Fruit fly (Drosophila melanogaster) whole organism, embryonic: ENCODE data around the gene Cpr67Fa2.

Source experiments
- Abd-B ChIP-seq: fragments of 200-800 bp; sonication (Bioruptor generic); optimal IDR thresholded peaks from 2 replicates; lab custom pipeline; 2018; ENCODE audit warnings: missing biosample characterization, mild to moderate bottlenecking, missing genetic modification characterization, moderate library complexity
- Asciz ChIP-seq: fragments of 200-800 bp; sonication (Bioruptor generic); optimal IDR thresholded peaks from 2 replicates; lab custom pipeline; 2017; ENCODE audit warnings: missing biosample characterization, mild to moderate bottlenecking, missing genetic modification characterization, missing genetic modification reagents
- CG10565 ChIP-seq: fragments of 200-800 bp; sonication (Bioruptor generic); optimal IDR thresholded peaks from 3 replicates; lab custom pipeline; 2016; ENCODE audit warnings: missing biosample characterization, mild to moderate bottlenecking, missing genetic modification characterization
- CG11085 ChIP-seq: fragments of 200-800 bp; sonication (Bioruptor generic); IDR thresholded peaks from 2 replicates; pipeline ENCODE4 v1.3.6; 2022; ENCODE audit warnings: missing biosample characterization, missing genetic modification characterization
- CG11247 ChIP-seq: fragments of 200-800 bp; sonication (Bioruptor generic); IDR thresholded peaks from 2 replicates; pipeline ENCODE4 v1.3.6; 2022; ENCODE audit warnings: missing biosample characterization, missing genetic modification characterization
- CG11696 ChIP-seq: fragments of 200-800 bp; sonication (Bioruptor generic); IDR thresholded peaks from 2 replicates; pipeline ENCODE4 v1.3.6; 2022; ENCODE audit warnings: missing biosample characterization, missing genetic modification characterization
- CG12391 ChIP-seq: fragments of 200-800 bp; sonication (Bioruptor generic); optimal IDR thresholded peaks from 3 replicates; lab custom pipeline; 2018; ENCODE audit warnings: missing biosample characterization, mild to moderate bottlenecking, missing genetic modification characterization, moderate library complexity
- CG15073 ChIP-seq: fragments of 200-800 bp; sonication (Bioruptor generic); optimal IDR thresholded peaks from 2 replicates; lab custom pipeline; 2016; ENCODE audit warnings: missing biosample characterization, missing genetic modification characterization
- CG16815 ChIP-seq: fragments of 200-800 bp; sonication (Bioruptor generic); optimal IDR thresholded peaks from 3 replicates; lab custom pipeline; 2017; ENCODE audit warnings: missing biosample characterization, mild to moderate bottlenecking, missing genetic modification characterization
- CG17328 ChIP-seq: fragments of 200-800 bp; sonication (Bioruptor generic); IDR thresholded peaks from 2 replicates; pipeline ENCODE4 v1.3.6; 2022; ENCODE audit warnings: missing biosample characterization, missing genetic modification characterization
- CG18599 ChIP-seq: fragments of 200-800 bp; sonication (Bioruptor generic); optimal IDR thresholded peaks from 3 replicates; lab custom pipeline; 2017; ENCODE audit warnings: missing biosample characterization, missing genetic modification characterization, mild to moderate bottlenecking, moderate library complexity, missing genetic modification reagents
- CG18619 ChIP-seq: fragments of 200-800 bp; sonication (Bioruptor generic); optimal IDR thresholded peaks from 3 replicates; lab custom pipeline; 2017; ENCODE audit warnings: missing biosample characterization, mild to moderate bottlenecking, missing genetic modification characterization
- CG2202 ChIP-seq: fragments of 200-800 bp; sonication (Bioruptor generic); optimal IDR thresholded peaks from 2 replicates; lab custom pipeline; 2018; ENCODE audit warnings: missing biosample characterization, mild to moderate bottlenecking, missing genetic modification characterization
- CG2678 ChIP-seq: fragments of 200-800 bp; sonication (Bioruptor generic); optimal IDR thresholded peaks from 3 replicates; lab custom pipeline; 2019; ENCODE audit warnings: missing biosample characterization, mild to moderate bottlenecking, missing genetic modification characterization, moderate library complexity
- CG31388 ChIP-seq: fragments of 200-800 bp; sonication (Bioruptor generic); optimal IDR thresholded peaks from 2 replicates; lab custom pipeline; 2016; ENCODE audit warnings: missing biosample characterization, missing genetic modification characterization
- CG6683 ChIP-seq: fragments of 200-800 bp; sonication (Bioruptor generic); optimal IDR thresholded peaks from 2 replicates; lab custom pipeline; 2017; ENCODE audit warnings: missing biosample characterization, mild to moderate bottlenecking, missing genetic modification characterization, missing genetic modification reagents
- CG6765 ChIP-seq: fragments of 200-800 bp; sonication (Bioruptor generic); optimal IDR thresholded peaks from 3 replicates; lab custom pipeline; 2017; ENCODE audit warnings: missing biosample characterization, mild to moderate bottlenecking, missing genetic modification characterization
- CG8290 ChIP-seq, 3 experiments: fragments of 200-800 bp; sonication (Bioruptor generic); optimal IDR thresholded peaks; 2 replicates each; lab custom pipeline; 2016 to 2019; ENCODE audit warnings: missing biosample characterization in 3 of 3, missing genetic modification characterization in 3 of 3, mild to moderate bottlenecking in 2 of 3, moderate library complexity in 1 of 3
- CG9215 ChIP-seq: fragments of 200-800 bp; sonication (Bioruptor generic); IDR thresholded peaks from 2 replicates; pipeline ENCODE4 v1.3.6; 2022; ENCODE audit warnings: missing biosample characterization, missing genetic modification characterization
- D19A ChIP-seq: fragments of 200-800 bp; optimal IDR thresholded peaks from 3 replicates; lab custom pipeline; 2019; ENCODE audit warnings: missing biosample characterization, mild to moderate bottlenecking, missing genetic modification characterization, moderate library complexity
- Dbx ChIP-seq: fragments of 200-800 bp; sonication (Bioruptor generic); IDR thresholded peaks from 3 replicates; pipeline ENCODE4 v1.3.6; 2022; ENCODE audit warnings: missing biosample characterization, missing genetic modification characterization
- Dip3 ChIP-seq: fragments of 200-800 bp; sonication (Bioruptor generic); optimal IDR thresholded peaks from 3 replicates; lab custom pipeline; 2016; ENCODE audit warnings: missing biosample characterization, missing genetic modification characterization
- Dll ChIP-seq: fragments of 200-800 bp; sonication (Bioruptor generic); IDR thresholded peaks from 4 replicates; pipeline ENCODE4 v1.3.6; 2022; ENCODE audit warnings: missing biosample characterization, missing genetic modification characterization; ENCODE audit not compliant: partially characterized antibody
- Ets65A ChIP-seq: fragments of 200-800 bp; sonication (Bioruptor generic); peaks from one replicate; lab custom pipeline; 2016; ENCODE audit warnings: missing biosample characterization, missing genetic modification characterization
- H15 ChIP-seq: fragments of 200-800 bp; sonication (Bioruptor generic); IDR thresholded peaks from 3 replicates; pipeline ENCODE4 v1.3.6; 2022; ENCODE audit warnings: missing biosample characterization, missing genetic modification characterization
- Hey ChIP-seq: fragments of 200-800 bp; sonication (Bioruptor generic); optimal IDR thresholded peaks from 3 replicates; lab custom pipeline; 2018; ENCODE audit warnings: missing biosample characterization, mild to moderate bottlenecking, missing genetic modification characterization
- HmgZ ChIP-seq: fragments of 200-800 bp; sonication (Bioruptor generic); optimal IDR thresholded peaks from 2 replicates; lab custom pipeline; 2018; ENCODE audit warnings: missing biosample characterization, mild to moderate bottlenecking, missing genetic modification characterization
- Myb ChIP-seq: fragments of 200-800 bp; sonication (Bioruptor generic); optimal IDR thresholded peaks from 2 replicates; lab custom pipeline; 2016; ENCODE audit warnings: missing biosample characterization, missing genetic modification characterization
- NK7.1 ChIP-seq: fragments of 200-800 bp; sonication (Bioruptor generic); optimal IDR thresholded peaks from 3 replicates; lab custom pipeline; 2016; ENCODE audit warnings: missing biosample characterization, missing genetic modification characterization
- Ptx1 ChIP-seq: fragments of 200-800 bp; sonication (Bioruptor generic); IDR thresholded peaks from 2 replicates; pipeline ENCODE4 v1.3.6; 2022; ENCODE audit warnings: missing biosample characterization, missing genetic modification characterization
- bab2 ChIP-seq: fragments of 200-800 bp; sonication (Bioruptor generic); optimal IDR thresholded peaks from 2 replicates; lab custom pipeline; 2016; ENCODE audit warnings: missing biosample characterization, missing genetic modification characterization
- bbx ChIP-seq: fragments of 200-800 bp; sonication (Bioruptor generic); IDR thresholded peaks from 2 replicates; pipeline ENCODE4 v1.3.6; 2022; ENCODE audit warnings: missing biosample characterization, missing genetic modification characterization; ENCODE audit not compliant: partially characterized antibody
- en ChIP-seq: fragments of 200-800 bp; sonication (Bioruptor generic); optimal IDR thresholded peaks from 2 replicates; lab custom pipeline; 2016; ENCODE audit warnings: missing biosample characterization, missing genetic modification characterization
- grau ChIP-seq: fragments of 200-800 bp; optimal IDR thresholded peaks from 3 replicates; lab custom pipeline; 2019; ENCODE audit warnings: missing biosample characterization, mild to moderate bottlenecking, missing genetic modification characterization, moderate library complexity
- gsb-n ChIP-seq: fragments of 200-800 bp; sonication (Bioruptor generic); optimal IDR thresholded peaks from 3 replicates; lab custom pipeline; 2018; ENCODE audit warnings: missing biosample characterization, mild to moderate bottlenecking, missing genetic modification characterization
- hkb ChIP-seq, 2 experiments: fragments of 200-800 bp in 1 of 2; fragments of >200 bp in 1 of 2; sonication (Bioruptor generic) in 1 of 2; IDR thresholded peaks in 1 of 2; optimal IDR thresholded peaks in 1 of 2; 2 replicates each; pipeline versions ENCODE4 v1.3.6 to Lab custom; 2017 to 2022; ENCODE audit warnings: missing biosample characterization in 1 of 2, missing genetic modification characterization in 1 of 2
- ind ChIP-seq: fragments of 200-800 bp; sonication (Bioruptor generic); optimal IDR thresholded peaks from 3 replicates; lab custom pipeline; 2016; ENCODE audit warnings: missing biosample characterization, missing genetic modification characterization
- ken ChIP-seq: fragments of 200-800 bp; sonication (Bioruptor generic); IDR thresholded peaks from 3 replicates; pipeline ENCODE4 v1.3.6; 2022; ENCODE audit warnings: missing biosample characterization, missing genetic modification characterization
- kni ChIP-seq: fragments of 200-800 bp; sonication (Bioruptor generic); optimal IDR thresholded peaks from 3 replicates; lab custom pipeline; 2017; ENCODE audit warnings: mild to moderate bottlenecking, missing biosample characterization, missing genetic modification reagents, missing genetic modification characterization
- lilli ChIP-seq: fragments of 200-800 bp; sonication (Bioruptor generic); optimal IDR thresholded peaks from 3 replicates; lab custom pipeline; 2016; ENCODE audit warnings: missing biosample characterization, missing genetic modification characterization
- luna ChIP-seq: fragments of 200-800 bp; sonication (Bioruptor generic); optimal IDR thresholded peaks from 2 replicates; lab custom pipeline; 2016; ENCODE audit warnings: missing biosample characterization, missing genetic modification characterization
- pros ChIP-seq: fragments of 200-800 bp; sonication (Bioruptor generic); optimal IDR thresholded peaks from 3 replicates; lab custom pipeline; 2019; ENCODE audit warnings: missing biosample characterization, mild to moderate bottlenecking, missing genetic modification characterization, moderate library complexity
- salm ChIP-seq: fragments of 200-800 bp; sonication (Bioruptor generic); optimal IDR thresholded peaks from 2 replicates; lab custom pipeline; 2018; ENCODE audit warnings: missing biosample characterization, mild to moderate bottlenecking, missing genetic modification characterization
- sisA ChIP-seq: fragments of 200-800 bp; sonication (Bioruptor generic); IDR thresholded peaks from 2 replicates; pipeline ENCODE4 v1.3.6; 2022; ENCODE audit warnings: missing biosample characterization, missing genetic modification characterization
- sna ChIP-seq: fragments of 200-800 bp; sonication (Bioruptor generic); IDR thresholded peaks from 2 replicates; pipeline ENCODE4 v1.3.6; 2022; ENCODE audit warnings: missing biosample characterization, missing genetic modification characterization; ENCODE audit not compliant: partially characterized antibody
- twi ChIP-seq: fragments of 200-800 bp; optimal IDR thresholded peaks from 2 replicates; lab custom pipeline; 2019; ENCODE audit warnings: missing biosample characterization, mild to moderate bottlenecking, missing genetic modification characterization, moderate library complexity
- zf30C ChIP-seq: fragments of 200-800 bp; sonication (Bioruptor generic); optimal IDR thresholded peaks from 3 replicates; lab custom pipeline; 2018; ENCODE audit warnings: missing biosample characterization, mild to moderate bottlenecking, missing genetic modification characterization

Cpr67Fa2 gene

DNA sequence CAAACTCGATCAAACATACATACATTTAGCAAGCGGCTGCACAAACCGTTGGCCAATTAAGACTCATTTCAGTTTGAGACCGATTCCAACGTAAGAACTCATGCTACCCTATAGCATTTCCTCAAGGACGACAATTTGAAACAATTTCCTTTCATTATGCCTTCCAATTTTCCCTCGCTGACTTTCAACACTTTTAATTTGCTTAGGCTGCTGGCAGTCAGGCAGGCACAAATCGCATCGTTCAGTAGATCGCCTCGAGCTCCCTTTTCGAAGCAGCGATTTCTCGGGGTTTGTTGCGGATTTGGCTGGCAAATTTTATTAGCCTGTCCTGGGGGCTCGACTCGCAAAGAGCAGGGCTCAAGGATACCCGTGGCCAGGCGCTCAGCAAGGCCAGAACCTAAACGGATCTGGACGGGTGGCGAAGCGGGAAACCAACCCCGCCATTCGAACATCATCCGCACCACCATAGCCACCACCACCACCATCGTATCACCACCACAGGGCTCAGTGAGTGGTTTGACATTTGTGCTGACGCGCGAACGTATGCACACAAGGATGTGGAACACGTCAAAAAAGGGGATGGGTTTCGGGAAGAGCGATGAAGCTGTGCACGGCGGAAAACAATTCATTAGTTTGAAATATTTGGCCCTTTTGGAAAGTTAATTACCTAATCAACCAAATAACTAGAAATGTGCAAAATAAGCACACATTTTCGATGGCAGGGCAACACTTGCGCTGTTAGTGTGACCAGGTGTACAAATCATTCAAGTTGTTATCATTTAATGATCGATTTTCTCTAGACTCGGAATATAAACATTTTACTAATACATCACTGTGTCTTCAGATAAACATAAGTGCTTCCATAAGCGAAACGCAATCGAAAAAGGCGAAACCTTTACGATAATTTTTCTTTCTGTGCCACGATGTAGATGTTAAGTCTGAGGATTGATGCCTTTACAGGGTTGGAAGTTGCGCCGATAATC lies 46.7 kb upstream of the Cpr67Fa2 start (continued):
- TF ChIP-seq CG8290 (GFP tag; optimal IDR thresholded peaks at IDR 0.05; lab: Kevin White, UChicago) = peak; percentile 58
- TF ChIP-seq CG8290 (tag; optimal IDR thresholded peaks at IDR 0.05; lab: Kevin White, UChicago) = peak in 1 of 2 experiments; percentile 39
- no peak for TF ChIP-seq CG15073
- TF ChIP-seq bab2 = peak; percentile 41
- TF ChIP-seq CG2678 = peak; percentile 57
- TF ChIP-seq NK7.1 (GFP tag; lab: Kevin White, UChicago) = no peak
- no peak for TF ChIP-seq HmgZ
- TF ChIP-seq CG17328 (GFP tag; lab: Robert Waterston, UW) = peak; percentile 32; the same call in 1 of the 2 replicates
- TF ChIP-seq sisA (GFP tag; lab: Robert Waterston, UW) = 0 out of 2 replicates have a peak, but pooled peaks have one; percentile 19
- no peak for TF ChIP-seq H15 (GFP tag; lab: Robert Waterston, UW)
- TF ChIP-seq CG9215 (GFP tag; lab: Robert Waterston, UW) = no peak
- no peak for TF ChIP-seq CG10565
- TF ChIP-seq Myb (GFP tag; lab: Kevin White, UChicago) = peak; percentile 17
- no peak for TF ChIP-seq salm (tag; lab: Kevin White, UChicago)
- TF ChIP-seq Hey (tag; lab: Kevin White, UChicago) = peak; percentile 74
- peak; percentile 56 for TF ChIP-seq grau
- no peak for TF ChIP-seq sna (GFP tag; lab: Robert Waterston, UW)
- no peak for TF ChIP-seq CG11696 (GFP tag; lab: Robert Waterston, UW)
- TF ChIP-seq CG6765 (GFP tag; lab: Kevin White, UChicago) = no peak
- TF ChIP-seq bbx (GFP tag; lab: Robert Waterston, UW) = no peak
- peak; percentile 36 for TF ChIP-seq Abd-B (GFP tag; lab: Kevin White, UChicago)
- TF ChIP-seq CG6683 (GFP tag; lab: Kevin White, UChicago) = no peak
- peak; percentile 30 for TF ChIP-seq CG18619 (GFP tag; lab: Kevin White, UChicago)
- TF ChIP-seq Ets65A (GFP tag; lab: Kevin White, UChicago) = peak; percentile 92
- no peak for TF ChIP-seq luna (GFP tag; lab: Kevin White, UChicago)
- no peak for TF ChIP-seq CG11247 (GFP tag; lab: Robert Waterston, UW)
- TF ChIP-seq ind (GFP tag; lab: Kevin White, UChicago) = peak; percentile 31
- TF ChIP-seq CG16815 (GFP tag; lab: Kevin White, UChicago) = peak; percentile 32
- no peak for TF ChIP-seq Dip3
- TF ChIP-seq zf30C (GFP tag; lab: Kevin White, UChicago) = peak; percentile 70
- no peak for TF ChIP-seq CG18599 (GFP tag; lab: Kevin White, UChicago)
- no peak for TF ChIP-seq en (GFP tag; lab: Kevin White, UChicago)
- peak; percentile 27 for TF ChIP-seq kni (GFP tag; lab: Kevin White, UChicago)
- TF ChIP-seq Dbx = no peak
- no peak for TF ChIP-seq CG31388 (GFP tag; lab: Kevin White, UChicago)
- TF ChIP-seq D19A = peak; percentile 50
- peak; percentile 22; the same call in 1 of the 3 replicates for TF ChIP-seq ken (GFP tag; lab: Robert Waterston, UW)
- peak; percentile 53 for TF ChIP-seq CG12391 (tag; lab: Kevin White, UChicago)
- peak; percentile 20 for TF ChIP-seq twi
- peak; percentile 91 for TF ChIP-seq pros (GFP tag; lab: Kevin White, UChicago)
- TF ChIP-seq Dll (GFP tag; lab: Robert Waterston, UW) = no peak
- TF ChIP-seq hkb (optimal IDR thresholded peaks at IDR 0.05; lab: Kevin White, UChicago) = no peak
- TF ChIP-seq hkb (GFP tag; IDR thresholded peaks at IDR 0.05; lab: Robert Waterston, UW) = no peak
- peak; percentile 11 for TF ChIP-seq gsb-n (tag; lab: Kevin White, UChicago)
- TF ChIP-seq Ptx1 (GFP tag; lab: Robert Waterston, UW) = no peak
- TF ChIP-seq CG11085 (GFP tag; lab: Robert Waterston, UW) = no peak
- peak; percentile 56 for TF ChIP-seq CG2202 (tag; lab: Kevin White, UChicago)
- TF ChIP-seq Asciz = peak; percentile 41
- TF ChIP-seq lilli (GFP tag; lab: Kevin White, UChicago) = peak; percentile 20
